Fruit fly (Drosophila melanogaster) whole organism, embryonic: ENCODE measurements around the gene Jhbp7.
A peak's percentile ranks its signal among the peaks of the same experiment; 100 is the strongest.

Experiments
- B-H1 ChIP-seq: fragments of 200-800 bp; sonication (Bioruptor generic); IDR thresholded peaks from 3 replicates; pipeline ENCODE4 v1.3.6; 2022; ENCODE audit warnings: missing biosample characterization, missing genetic modification characterization
- B-H2 ChIP-seq: fragments of 200-800 bp; sonication (Bioruptor generic); optimal IDR thresholded peaks from 2 replicates; lab custom pipeline; 2018; ENCODE audit warnings: missing biosample characterization, mild to moderate bottlenecking, missing genetic modification characterization
- CG10147 ChIP-seq: fragments of 200-800 bp; sonication (Bioruptor generic); optimal IDR thresholded peaks from 2 replicates; lab custom pipeline; 2019; ENCODE audit warnings: missing biosample characterization, mild to moderate bottlenecking, missing genetic modification characterization, moderate library complexity
- CG10321 ChIP-seq: fragments of 200-800 bp; sonication (Bioruptor generic); IDR thresholded peaks from 2 replicates; pipeline ENCODE4 v1.3.6; 2022; ENCODE audit warnings: missing biosample characterization, missing genetic modification characterization
- CG11504 ChIP-seq: fragments of 200-800 bp; sonication (Bioruptor generic); optimal IDR thresholded peaks from 3 replicates; lab custom pipeline; 2019; ENCODE audit warnings: missing biosample characterization, mild to moderate bottlenecking, missing genetic modification characterization, moderate library complexity
- CG12219 ChIP-seq: fragments of 200-800 bp; sonication (Bioruptor generic); optimal IDR thresholded peaks from 3 replicates; lab custom pipeline; 2018; ENCODE audit warnings: missing biosample characterization, mild to moderate bottlenecking, missing genetic modification characterization
- CG14441 ChIP-seq: fragments of 200-800 bp; sonication (Bioruptor generic); IDR thresholded peaks from 2 replicates; pipeline ENCODE4 v1.3.6; 2022; ENCODE audit warnings: missing biosample characterization, missing genetic modification characterization
- CG1603 ChIP-seq: fragments of 200-800 bp; sonication (Bioruptor generic); optimal IDR thresholded peaks from 2 replicates; lab custom pipeline; 2019; ENCODE audit warnings: missing biosample characterization, mild to moderate bottlenecking, missing genetic modification characterization, moderate library complexity
- CG17328 ChIP-seq: fragments of 200-800 bp; sonication (Bioruptor generic); IDR thresholded peaks from 2 replicates; pipeline ENCODE4 v1.3.6; 2022; ENCODE audit warnings: missing biosample characterization, missing genetic modification characterization
- CG17829 ChIP-seq: fragments of 200-800 bp; optimal IDR thresholded peaks from 2 replicates; lab custom pipeline; 2019; ENCODE audit warnings: missing biosample characterization, mild to moderate bottlenecking, missing genetic modification characterization, moderate library complexity
- CG18764 ChIP-seq: fragments of 200-800 bp; sonication (Bioruptor generic); optimal IDR thresholded peaks from 3 replicates; lab custom pipeline; 2016; ENCODE audit warnings: missing biosample characterization, missing genetic modification characterization
- CG2129 ChIP-seq: fragments of 200-800 bp; sonication (Bioruptor generic); IDR thresholded peaks from 2 replicates; pipeline ENCODE4 v1.3.6; 2022; ENCODE audit warnings: missing biosample characterization, missing genetic modification characterization; ENCODE audit not compliant: partially characterized antibody
- CG2199 ChIP-seq: fragments of 200-800 bp; sonication (Bioruptor generic); IDR thresholded peaks from 3 replicates; pipeline ENCODE4 v1.3.6; 2022; ENCODE audit warnings: missing biosample characterization, missing genetic modification characterization
- CG2889 ChIP-seq: fragments of 200-800 bp; sonication (Bioruptor generic); IDR thresholded peaks from 3 replicates; pipeline ENCODE4 v1.3.6; 2022; ENCODE audit warnings: missing biosample characterization, missing genetic modification characterization
- CG3995 ChIP-seq: fragments of 200-800 bp; sonication (Bioruptor generic); optimal IDR thresholded peaks from 3 replicates; lab custom pipeline; 2016; ENCODE audit warnings: missing biosample characterization, missing genetic modification characterization
- CG4424 ChIP-seq: fragments of 200-800 bp; sonication (Bioruptor generic); optimal IDR thresholded peaks from 3 replicates; lab custom pipeline; 2016; ENCODE audit warnings: missing biosample characterization, missing genetic modification characterization
- CG6683 ChIP-seq: fragments of 200-800 bp; sonication (Bioruptor generic); optimal IDR thresholded peaks from 2 replicates; lab custom pipeline; 2017; ENCODE audit warnings: missing biosample characterization, mild to moderate bottlenecking, missing genetic modification characterization, missing genetic modification reagents
- CG7745 ChIP-seq: fragments of 200-800 bp; sonication (Bioruptor generic); optimal IDR thresholded peaks from 2 replicates; lab custom pipeline; 2018; ENCODE audit warnings: missing biosample characterization, mild to moderate bottlenecking, missing genetic modification characterization, moderate library complexity
- CG8388 ChIP-seq: fragments of 200-800 bp; sonication (Bioruptor generic); optimal IDR thresholded peaks from 2 replicates; lab custom pipeline; 2019; ENCODE audit warnings: missing biosample characterization, mild to moderate bottlenecking, missing genetic modification characterization, moderate library complexity
- CG9609 ChIP-seq: fragments of 200-800 bp; sonication (Bioruptor generic); optimal IDR thresholded peaks from 3 replicates; lab custom pipeline; 2016; ENCODE audit warnings: missing biosample characterization, missing genetic modification characterization
- D19B ChIP-seq: fragments of 200-800 bp; sonication (Bioruptor generic); optimal IDR thresholded peaks from 2 replicates; lab custom pipeline; 2017; ENCODE audit warnings: missing biosample characterization, mild to moderate bottlenecking, missing genetic modification characterization
- Eip74EF ChIP-seq, 2 experiments: fragments of 200-800 bp in 1 of 2; fragments of >200 bp in 1 of 2; sonication (Bioruptor generic) in 1 of 2; optimal IDR thresholded peaks; 2 replicates each; lab custom pipeline; 2017 to 2019; ENCODE audit warnings: missing biosample characterization in 2 of 2, missing genetic modification characterization in 2 of 2, mild to moderate bottlenecking in 1 of 2, moderate library complexity in 1 of 2
- Gug ChIP-seq: fragments of 200-800 bp; sonication (Bioruptor generic); IDR thresholded peaks from 4 replicates; pipeline ENCODE4 v1.3.6; 2022; ENCODE audit warnings: missing biosample characterization, missing genetic modification characterization
- H15 ChIP-seq: fragments of 200-800 bp; sonication (Bioruptor generic); IDR thresholded peaks from 3 replicates; pipeline ENCODE4 v1.3.6; 2022; ENCODE audit warnings: missing biosample characterization, missing genetic modification characterization
- MESR4 ChIP-seq: fragments of 200-800 bp; sonication (Bioruptor generic); optimal IDR thresholded peaks from 2 replicates; lab custom pipeline; 2018; ENCODE audit warnings: missing biosample characterization, mild to moderate bottlenecking, missing genetic modification characterization, moderate library complexity
- MTF-1 ChIP-seq: fragments of 200-800 bp; sonication (Bioruptor generic); optimal IDR thresholded peaks from 2 replicates; lab custom pipeline; 2018; ENCODE audit warnings: missing biosample characterization, mild to moderate bottlenecking, missing genetic modification characterization, borderline replicate concordance
- Myb ChIP-seq: fragments of 200-800 bp; sonication (Bioruptor generic); optimal IDR thresholded peaks from 2 replicates; lab custom pipeline; 2016; ENCODE audit warnings: missing biosample characterization, missing genetic modification characterization
- NC2β ChIP-seq: fragments of 200-800 bp; sonication (Bioruptor generic); optimal IDR thresholded peaks from 2 replicates; lab custom pipeline; 2016; ENCODE audit warnings: missing biosample characterization, missing genetic modification characterization
- Pdp1 ChIP-seq, 2 experiments: fragments of 200-800 bp; sonication (Bioruptor generic); optimal IDR thresholded peaks; 3 replicates each; lab custom pipeline; 2016; ENCODE audit warnings: missing biosample characterization in 2 of 2, missing genetic modification characterization in 2 of 2, mild to moderate bottlenecking in 1 of 2, moderate library complexity in 1 of 2
- Poxn ChIP-seq: fragments of 200-800 bp; sonication (Bioruptor generic); IDR thresholded peaks from 2 replicates; pipeline ENCODE4 v1.3.6; 2022; ENCODE audit warnings: missing biosample characterization, missing genetic modification characterization
- Spps ChIP-seq: fragments of 200-800 bp; sonication (Bioruptor generic); optimal IDR thresholded peaks from 2 replicates; lab custom pipeline; 2018; ENCODE audit warnings: missing biosample characterization, mild to moderate bottlenecking, missing genetic modification characterization
- chif ChIP-seq, 2 experiments: fragments of 200-800 bp; sonication (Bioruptor generic); optimal IDR thresholded peaks; 3 replicates each; lab custom pipeline; 2016; ENCODE audit warnings: missing biosample characterization in 2 of 2, missing genetic modification characterization in 2 of 2
- danr ChIP-seq: fragments of 200-800 bp; sonication (Bioruptor generic); IDR thresholded peaks from 2 replicates; pipeline ENCODE4 v1.3.6; 2022; ENCODE audit warnings: missing biosample characterization, missing genetic modification characterization
- exex ChIP-seq: fragments of 200-800 bp; sonication (Bioruptor generic); optimal IDR thresholded peaks from 4 replicates; lab custom pipeline; 2018; ENCODE audit warnings: missing biosample characterization, mild to moderate bottlenecking, missing genetic modification characterization, moderate library complexity
- grn ChIP-seq: fragments of 200-800 bp; sonication (Bioruptor generic); optimal IDR thresholded peaks from 3 replicates; lab custom pipeline; 2017; ENCODE audit warnings: missing biosample characterization, missing genetic modification characterization
- jumu ChIP-seq: fragments of 200-800 bp; sonication (Bioruptor generic); optimal IDR thresholded peaks from 3 replicates; lab custom pipeline; 2016; ENCODE audit warnings: missing biosample characterization, missing genetic modification characterization
- knrl ChIP-seq: fragments of 200-800 bp; sonication (Bioruptor generic); IDR thresholded peaks from 3 replicates; pipeline ENCODE4 v1.3.6; 2022; ENCODE audit warnings: missing biosample characterization, missing genetic modification characterization; ENCODE audit not compliant: partially characterized antibody
- lbe ChIP-seq: fragments of 200-800 bp; sonication (Bioruptor generic); optimal IDR thresholded peaks from 2 replicates; lab custom pipeline; 2016; ENCODE audit warnings: missing biosample characterization, mild to moderate bottlenecking, missing genetic modification characterization
- lov ChIP-seq, 2 experiments: fragments of 200-800 bp in 1 of 2; fragments of >200 bp in 1 of 2; sonication (Bioruptor generic) in 1 of 2; IDR thresholded peaks in 1 of 2; optimal IDR thresholded peaks in 1 of 2; 2 replicates in 1 of 2; 3 replicates in 1 of 2; pipeline versions ENCODE4 v1.3.6 to Lab custom; 2017 to 2022; ENCODE audit warnings: missing biosample characterization in 1 of 2, missing genetic modification characterization in 1 of 2
- otp ChIP-seq: fragments of 200-800 bp; sonication (Bioruptor generic); IDR thresholded peaks from 3 replicates; pipeline ENCODE4, ENCODE4 v1.3.6; 2022; ENCODE audit warnings: missing biosample characterization, missing genetic modification characterization
- pho ChIP-seq: fragments of 200-800 bp; sonication (Bioruptor generic); optimal IDR thresholded peaks from 2 replicates; lab custom pipeline; 2016; ENCODE audit warnings: missing biosample characterization, missing genetic modification characterization
- phol ChIP-seq: fragments of 200-800 bp; sonication (Bioruptor generic); optimal IDR thresholded peaks from 3 replicates; lab custom pipeline; 2018; ENCODE audit warnings: missing biosample characterization, mild to moderate bottlenecking, missing genetic modification characterization, moderate library complexity
- pnt ChIP-seq: fragments of 200-800 bp; sonication (Bioruptor generic); optimal IDR thresholded peaks from 3 replicates; lab custom pipeline; 2016; ENCODE audit warnings: missing biosample characterization, missing genetic modification characterization
- pzg ChIP-seq: fragments of 200-800 bp; sonication (Bioruptor generic); optimal IDR thresholded peaks from 3 replicates; lab custom pipeline; 2018; ENCODE audit warnings: missing biosample characterization, mild to moderate bottlenecking, missing genetic modification characterization, moderate library complexity
- repo ChIP-seq: fragments of 200-800 bp; sonication (Bioruptor generic); optimal IDR thresholded peaks from 2 replicates; lab custom pipeline; 2016; ENCODE audit warnings: missing biosample characterization, missing genetic modification characterization
- shn ChIP-seq: fragments of 200-800 bp; sonication (Bioruptor generic); optimal IDR thresholded peaks from 3 replicates; lab custom pipeline; 2016; ENCODE audit warnings: missing biosample characterization, missing genetic modification characterization
- tna ChIP-seq: fragments of 200-800 bp; sonication (Bioruptor generic); IDR thresholded peaks from 2 replicates; pipeline ENCODE4 v1.3.6; 2022; ENCODE audit warnings: missing biosample characterization, missing genetic modification characterization; ENCODE audit not compliant: partially characterized antibody
- toy ChIP-seq: fragments of 200-800 bp; sonication (Bioruptor generic); IDR thresholded peaks from 2 replicates; pipeline ENCODE4 v1.3.6; 2022; ENCODE audit warnings: missing biosample characterization, missing genetic modification characterization
- wor ChIP-seq: fragments of 200-800 bp; sonication (Bioruptor generic); IDR thresholded peaks from 2 replicates; pipeline ENCODE4 v1.3.6; 2022; ENCODE audit warnings: missing biosample characterization, missing genetic modification characterization

Jhbp7 gene

DNA sequence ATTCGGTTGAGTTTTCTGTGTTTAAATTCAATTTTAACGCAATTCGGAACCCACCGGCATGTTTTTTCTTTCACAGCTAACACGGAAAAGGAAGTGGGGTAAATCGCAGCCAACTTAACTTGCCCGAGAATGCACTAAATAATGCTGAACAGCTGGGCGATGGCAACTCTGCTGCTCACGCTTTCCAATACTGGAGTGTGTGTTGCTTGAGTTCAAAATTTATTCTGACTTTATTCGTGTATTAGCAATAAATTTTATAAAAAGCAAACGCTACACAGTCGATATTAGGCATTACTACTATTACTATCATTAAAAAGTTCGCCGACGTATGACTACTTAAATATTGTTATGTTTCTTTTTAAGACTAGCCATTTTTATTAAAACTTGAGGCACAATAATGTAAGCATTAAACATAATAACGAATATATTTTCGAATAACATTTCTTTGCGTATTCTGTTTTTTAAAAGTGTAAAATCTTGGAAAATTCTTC lies 10.0 kb downstream of the Jhbp7 start, which contains the start of the genes RpS27 and Nup37 (continued):
- peak; percentile 94 for TF ChIP-seq CG6683 (GFP tag; lab: Kevin White, UChicago)
- peak; percentile 84 for TF ChIP-seq CG10321 (GFP tag; lab: Robert Waterston, UW)
- peak; percentile 98 for TF ChIP-seq otp (GFP tag; lab: Robert Waterston, UW)
- peak; percentile 89 for TF ChIP-seq CG3995
- peak; percentile 96 for TF ChIP-seq grn (GFP tag; lab: Kevin White, UChicago)
- TF ChIP-seq CG11504 (tag; lab: Kevin White, UChicago) = peak; percentile 93
- TF ChIP-seq lov (optimal IDR thresholded peaks at IDR 0.05; lab: Kevin White, UChicago) = no peak
- TF ChIP-seq lov (GFP tag; IDR thresholded peaks at IDR 0.05; lab: Robert Waterston, UW) = peak; percentile 99
- TF ChIP-seq CG12219 (GFP tag; lab: Kevin White, UChicago) = peak; percentile 95
- no peak for TF ChIP-seq tna (GFP tag; lab: Robert Waterston, UW)
- peak; percentile 90 for TF ChIP-seq B-H1 (GFP tag; lab: Robert Waterston, UW)
- peak; percentile 99 for TF ChIP-seq pho (GFP tag; lab: Kevin White, UChicago)
- TF ChIP-seq Spps = peak; percentile 82
- TF ChIP-seq MTF-1 (GFP tag; lab: Kevin White, UChicago) = peak; percentile 99
- peak; percentile 100 for TF ChIP-seq NC2β (GFP tag; lab: Kevin White, UChicago)
- TF ChIP-seq lbe (GFP tag; lab: Kevin White, UChicago) = peak; percentile 91
- peak; percentile 96 for TF ChIP-seq jumu
- peak; percentile 98 for TF ChIP-seq CG18764 (GFP tag; lab: Kevin White, UChicago)
- peak; percentile 98 for TF ChIP-seq repo (GFP tag; lab: Kevin White, UChicago)
- TF ChIP-seq phol (tag; lab: Kevin White, UChicago) = peak; percentile 97
- TF ChIP-seq CG1603 = peak; percentile 98
- TF ChIP-seq danr = peak; percentile 82
- peak; percentile 96 for TF ChIP-seq CG2199 (GFP tag; lab: Robert Waterston, UW)
- peak; percentile 94 for TF ChIP-seq Myb
- TF ChIP-seq shn (GFP tag; lab: Kevin White, UChicago) = peak; percentile 99
- TF ChIP-seq exex (tag; lab: Kevin White, UChicago) = peak; percentile 88
- TF ChIP-seq chif (GFP tag; optimal IDR thresholded peaks at IDR 0.05; lab: Kevin White, UChicago) = peak; percentile 96 to 98
- peak; percentile 91 for TF ChIP-seq pnt (GFP tag; lab: Kevin White, UChicago)
- TF ChIP-seq CG2129 (GFP tag; lab: Robert Waterston, UW) = no peak
- TF ChIP-seq B-H2 (GFP tag; lab: Kevin White, UChicago) = peak; percentile 100
- TF ChIP-seq wor (GFP tag; lab: Robert Waterston, UW) = peak; percentile 74
- peak; percentile 94 for TF ChIP-seq D19B (GFP tag; lab: Kevin White, UChicago)
- TF ChIP-seq CG8388 (GFP tag; lab: Kevin White, UChicago) = peak; percentile 89
- peak; percentile 99 for TF ChIP-seq MESR4
- TF ChIP-seq CG17328 (GFP tag; lab: Robert Waterston, UW) = peak; percentile 98
- TF ChIP-seq CG10147 = peak; percentile 95
- TF ChIP-seq Poxn (GFP tag; lab: Robert Waterston, UW) = peak; percentile 84
- TF ChIP-seq CG14441 (GFP tag; lab: Robert Waterston, UW) = peak; percentile 95
- peak; percentile 97 for TF ChIP-seq pzg (GFP tag; lab: Kevin White, UChicago)
- TF ChIP-seq CG4424 (GFP tag; lab: Kevin White, UChicago) = peak; percentile 98
- TF ChIP-seq Pdp1 (GFP tag; optimal IDR thresholded peaks at IDR 0.05; lab: Kevin White, UChicago) = peak; percentile 94 to 97
- TF ChIP-seq knrl (GFP tag; lab: Robert Waterston, UW) = 0 out of 3 replicates have a peak, but pooled peaks have one; percentile 44
- TF ChIP-seq Gug (GFP tag; lab: Robert Waterston, UW) = peak; percentile 92
- peak; percentile 94 for TF ChIP-seq CG17829
- TF ChIP-seq H15 (GFP tag; lab: Robert Waterston, UW) = peak; percentile 97
- TF ChIP-seq Eip74EF (GFP tag; optimal IDR thresholded peaks at IDR 0.05; lab: Kevin White, UChicago) = peak in 1 of 2 experiments; percentile 93
- peak; percentile 99 for TF ChIP-seq CG9609 (GFP tag; lab: Kevin White, UChicago)
- peak; percentile 94 for TF ChIP-seq CG2889 (GFP tag; lab: Robert Waterston, UW)
- peak; percentile 83 for TF ChIP-seq CG7745 (tag; lab: Kevin White, UChicago)
- peak; percentile 95 for TF ChIP-seq toy
